Worm (Caenorhabditis elegans) whole organism, young adult: ENCODE measurements around the gene F10G7.9.

Experiments used
- B0035.1 ChIP-seq: sonication (generic microtip); optimal IDR thresholded peaks from 2 replicates; lab custom pipeline; 2016; ENCODE audit warnings: missing genetic modification characterization, mild to moderate bottlenecking, missing compliant biosample characterization, missing genotype, missing genetic modification reagents
- B0336.3 ChIP-seq: fragments of 200-800 bp; sonication (Bioruptor generic); IDR thresholded peaks from 2 replicates; pipeline ENCODE4 v1.3.6; 2022; ENCODE audit warnings: missing genetic modification characterization, missing compliant biosample characterization
- C06A6.2 ChIP-seq: fragments of 200-800 bp; sonication (Bioruptor generic); conservative IDR thresholded peaks from 2 replicates; pipeline ENCODE4 v1.3.6; 2022; ENCODE audit warnings: missing genetic modification characterization, missing compliant biosample characterization
- F23B12.7 ChIP-seq: sonication (generic microtip); optimal IDR thresholded peaks from 2 replicates; lab custom pipeline; 2017; ENCODE audit warnings: missing genetic modification characterization, mild to moderate bottlenecking, missing compliant biosample characterization, antibody characterized with exemption, moderate library complexity; ENCODE audit not compliant: insufficient read depth
- F55B11.4 ChIP-seq: sonication (generic microtip); optimal IDR thresholded peaks from 2 replicates; lab custom pipeline; 2016; ENCODE audit warnings: missing compliant biosample characterization, missing genetic modification characterization, borderline replicate concordance; ENCODE audit not compliant: insufficient read depth
- F57A8.1 ChIP-seq: fragments of 200-800 bp; sonication (Bioruptor generic); optimal IDR thresholded peaks from 2 replicates; lab custom pipeline; 2018; ENCODE audit warnings: mild to moderate bottlenecking, missing genetic modification characterization, moderate library complexity, missing compliant biosample characterization
- K11D2.4 ChIP-seq: fragments of 200-800 bp; sonication (Bioruptor generic); IDR thresholded peaks from 2 replicates; pipeline ENCODE4 v1.3.6; 2022; ENCODE audit warnings: missing genetic modification reagents, missing genetic modification characterization, missing compliant biosample characterization
- Y53G8AR.9 ChIP-seq: fragments of 200-800 bp; sonication (Bioruptor generic); conservative IDR thresholded peaks from 2 replicates; pipeline ENCODE4 v1.3.6; 2022; ENCODE audit warnings: missing genetic modification reagents, missing genetic modification characterization, missing compliant biosample characterization
- ZK185.1 ChIP-seq: sonication (generic microtip); optimal IDR thresholded peaks from 2 replicates; lab custom pipeline; 2016; ENCODE audit warnings: mild to moderate bottlenecking, missing genetic modification characterization, missing compliant biosample characterization; ENCODE audit not compliant: poor library complexity, severe bottlenecking
- attf-5 ChIP-seq: fragments of 200-800 bp; sonication (Bioruptor generic); optimal IDR thresholded peaks from 2 replicates; lab custom pipeline; 2018; ENCODE audit warnings: mild to moderate bottlenecking, missing genetic modification characterization, missing compliant biosample characterization
- ccch-3 ChIP-seq: fragments of 200-800 bp; sonication (Bioruptor generic); optimal IDR thresholded peaks from 2 replicates; lab custom pipeline; 2018; ENCODE audit warnings: mild to moderate bottlenecking, missing genetic modification characterization, missing compliant biosample characterization
- ceh-27 ChIP-seq: fragments of 200-800 bp; sonication (Bioruptor generic); optimal IDR thresholded peaks from 2 replicates; lab custom pipeline; 2018; ENCODE audit warnings: mild to moderate bottlenecking, missing genetic modification characterization, moderate library complexity, missing compliant biosample characterization
- ceh-58 ChIP-seq: fragments of 200-800 bp; sonication (Bioruptor generic); IDR thresholded peaks from 2 replicates; pipeline ENCODE4 v1.3.6; 2022; ENCODE audit warnings: missing genetic modification characterization, missing compliant biosample characterization
- ceh-91 ChIP-seq: fragments of 200-800 bp; sonication (Bioruptor generic); IDR thresholded peaks from 2 replicates; pipeline ENCODE4 v1.3.6; 2022; ENCODE audit warnings: missing genetic modification reagents, missing genetic modification characterization, missing compliant biosample characterization
- die-1 ChIP-seq: sonication (generic microtip); optimal IDR thresholded peaks from 2 replicates; lab custom pipeline; 2016; ENCODE audit warnings: missing genotype, mild to moderate bottlenecking, missing genetic modification characterization, missing compliant biosample characterization
- egl-18 ChIP-seq: fragments of 200-800 bp; sonication (Bioruptor generic); IDR thresholded peaks from 2 replicates; pipeline ENCODE4 v1.3.6; 2022; ENCODE audit warnings: missing genetic modification reagents, missing genetic modification characterization, missing compliant biosample characterization
- egrh-3 ChIP-seq: fragments of 200-800 bp; sonication (Bioruptor generic); IDR thresholded peaks from 2 replicates; pipeline ENCODE4 v1.3.6; 2022; ENCODE audit warnings: missing genetic modification reagents, missing genetic modification characterization, missing compliant biosample characterization
- gei-17 ChIP-seq: fragments of 200-800 bp; sonication (Bioruptor generic); optimal IDR thresholded peaks from 2 replicates; lab custom pipeline; 2018; ENCODE audit warnings: mild to moderate bottlenecking, missing genetic modification characterization, missing compliant biosample characterization
- hlh-12 ChIP-seq: sonication (generic microtip); optimal IDR thresholded peaks from 2 replicates; lab custom pipeline; 2016; ENCODE audit warnings: missing genetic modification characterization, missing compliant biosample characterization
- hmg-1.2 ChIP-seq: fragments of 200-800 bp; sonication (Bioruptor generic); IDR thresholded peaks from 2 replicates; pipeline ENCODE4 v1.3.6; 2022; ENCODE audit warnings: missing genetic modification reagents, missing genetic modification characterization, missing compliant biosample characterization
- hrde-1 ChIP-seq: sonication (generic microtip); optimal IDR thresholded peaks from 2 replicates; lab custom pipeline; 2016; ENCODE audit warnings: missing genetic modification characterization, mild to moderate bottlenecking, missing compliant biosample characterization, moderate library complexity, missing genotype, missing genetic modification reagents, borderline replicate concordance
- hsf-1 ChIP-seq: fragments of 200-800 bp; sonication (Bioruptor generic); IDR thresholded peaks from 2 replicates; pipeline ENCODE4 v1.3.6; 2022; ENCODE audit warnings: missing genetic modification reagents, missing genetic modification characterization, missing compliant biosample characterization
- lag-1 ChIP-seq: fragments of 200-800 bp; sonication (Bioruptor generic); IDR thresholded peaks from 2 replicates; pipeline ENCODE4 v1.3.6; 2022; ENCODE audit warnings: missing genetic modification reagents, missing genetic modification characterization, missing compliant biosample characterization
- lin-26 ChIP-seq: fragments of 200-800 bp; sonication (Bioruptor generic); IDR thresholded peaks from 2 replicates; pipeline ENCODE4 v1.3.6; 2022; ENCODE audit warnings: missing genetic modification reagents, missing genetic modification characterization, missing compliant biosample characterization
- lin-40 ChIP-seq: sonication (generic microtip); optimal IDR thresholded peaks from 2 replicates; lab custom pipeline; 2016; ENCODE audit warnings: missing genetic modification characterization, mild to moderate bottlenecking, missing compliant biosample characterization, missing genotype, missing genetic modification reagents
- lin-54 ChIP-seq: fragments of 200-800 bp; sonication (Bioruptor generic); optimal IDR thresholded peaks from 2 replicates; lab custom pipeline; 2018; ENCODE audit warnings: mild to moderate bottlenecking, missing genetic modification characterization, missing compliant biosample characterization
- madf-6 ChIP-seq: fragments of 200-800 bp; sonication (Bioruptor generic); IDR thresholded peaks from 2 replicates; pipeline ENCODE4 v1.3.6; 2022; ENCODE audit warnings: missing genetic modification reagents, missing genetic modification characterization, missing compliant biosample characterization
- mcd-1 ChIP-seq: fragments of 200-800 bp; sonication (Bioruptor generic); IDR thresholded peaks from 2 replicates; pipeline ENCODE4 v1.3.6; 2022; ENCODE audit warnings: missing genetic modification reagents, missing genetic modification characterization, missing compliant biosample characterization
- mes-4 ChIP-seq: sonication (generic microtip); optimal IDR thresholded peaks from 2 replicates; lab custom pipeline; 2016; ENCODE audit warnings: missing genotype, missing genetic modification characterization, missing compliant biosample characterization
- nhr-27 ChIP-seq: fragments of 200-800 bp; sonication (Bioruptor generic); optimal IDR thresholded peaks from 2 replicates; lab custom pipeline; 2018; ENCODE audit warnings: mild to moderate bottlenecking, missing genetic modification characterization, moderate library complexity, missing compliant biosample characterization
- pbrm-1 ChIP-seq: fragments of 200-800 bp; sonication (Bioruptor generic); IDR thresholded peaks from 2 replicates; pipeline ENCODE4 v1.3.6; 2022; ENCODE audit warnings: missing genetic modification reagents, missing genetic modification characterization, missing compliant biosample characterization
- pha-4 ChIP-seq: fragments of 150-350 bp; sonication (generic microtip); optimal IDR thresholded peaks from 2 replicates; lab custom pipeline; 2014; ENCODE audit warnings: missing biosample characterization, missing genetic modification reagents, missing genetic modification characterization
- rcor-1 ChIP-seq: fragments of 200-800 bp; sonication (Bioruptor generic); IDR thresholded peaks from 2 replicates; pipeline ENCODE4 v1.3.6; 2022; ENCODE audit warnings: missing genetic modification reagents, missing genetic modification characterization, missing compliant biosample characterization
- sdz-38 ChIP-seq: sonication (generic microtip); optimal IDR thresholded peaks from 2 replicates; lab custom pipeline; 2016; ENCODE audit warnings: missing genotype, missing genetic modification characterization, missing compliant biosample characterization
- sea-2 ChIP-seq: fragments of 200-800 bp; sonication (Bioruptor generic); IDR thresholded peaks from 2 replicates; pipeline ENCODE4 v1.3.6; 2022; ENCODE audit warnings: missing genetic modification characterization, missing compliant biosample characterization
- snpc-1.3 ChIP-seq: sonication (generic microtip); optimal IDR thresholded peaks from 2 replicates; lab custom pipeline; 2017; ENCODE audit warnings: missing genetic modification characterization, mild to moderate bottlenecking, missing compliant biosample characterization, antibody characterized with exemption, moderate library complexity, missing genotype, missing genetic modification reagents; ENCODE audit not compliant: insufficient read depth
- unc-130 ChIP-seq: sonication (generic microtip); optimal IDR thresholded peaks from 2 replicates; lab custom pipeline; 2016; ENCODE audit warnings: missing genetic modification reagents, missing genetic modification characterization, missing compliant biosample characterization
- xnd-1 ChIP-seq: sonication (generic microtip); optimal IDR thresholded peaks from 2 replicates; lab custom pipeline; 2016; ENCODE audit warnings: missing genotype, missing genetic modification reagents, missing genetic modification characterization, missing compliant biosample characterization
- zim-3 ChIP-seq: sonication (generic microtip); optimal IDR thresholded peaks from 2 replicates; lab custom pipeline; 2017; ENCODE audit warnings: mild to moderate bottlenecking, missing genetic modification characterization, moderate library complexity, missing compliant biosample characterization
- ztf-18 ChIP-seq: sonication (generic microtip); optimal IDR thresholded peaks from 2 replicates; lab custom pipeline; 2016; ENCODE audit warnings: missing genotype, mild to moderate bottlenecking, missing genetic modification characterization, missing compliant biosample characterization
- ztf-25 ChIP-seq: fragments of 200-800 bp; sonication (Bioruptor generic); IDR thresholded peaks from 2 replicates; pipeline ENCODE4 v1.3.6; 2022; ENCODE audit warnings: missing genetic modification reagents, missing genetic modification characterization, missing compliant biosample characterization
- ztf-28 ChIP-seq: fragments of 200-800 bp; sonication (Bioruptor generic); IDR thresholded peaks from 2 replicates; pipeline ENCODE4 v1.3.6; 2022; ENCODE audit warnings: missing genetic modification reagents, missing genetic modification characterization, missing compliant biosample characterization

The F10G7.9 gene

ce11 chrII:4737348-4737747, 31.1 kb upstream of the F10G7.9 start, which contains the start of gene ctsa-1.1:
Gene ctsa-1.1 (plus strand): TSS chrII:4737648.
- TF ChIP-seq ztf-28 (GFP tag; lab: Robert Waterston, UW): no peak
- 0 out of 2 replicates have a peak, but pooled peaks have one; percentile 33 for TF ChIP-seq hsf-1 (GFP tag; lab: Robert Waterston, UW)

ce11 chrII:4736585-4736984, 30.3 kb upstream of the F10G7.9 start:
- no peak for TF ChIP-seq B0035.1 (tag; lab: Kevin White, UChicago)
- no peak for TF ChIP-seq F23B12.7 (tag; lab: Kevin White, UChicago)
- TF ChIP-seq xnd-1 (tag; lab: Kevin White, UChicago): no peak
- no peak for TF ChIP-seq ZK185.1
- TF ChIP-seq ceh-91: no peak
- TF ChIP-seq gei-17 (GFP tag; lab: Kevin White, UChicago): no peak
- TF ChIP-seq lag-1 (GFP tag; lab: Robert Waterston, UW): no peak
- no peak for TF ChIP-seq mes-4
- TF ChIP-seq ztf-25 (GFP tag; lab: Robert Waterston, UW): no peak
- TF ChIP-seq K11D2.4 (GFP tag; lab: Robert Waterston, UW): no peak
- no peak for TF ChIP-seq C06A6.2 (GFP tag; lab: Robert Waterston, UW)
- no peak for TF ChIP-seq madf-6 (GFP tag; lab: Robert Waterston, UW)
- TF ChIP-seq pha-4: no peak
- TF ChIP-seq ceh-27 (GFP tag; lab: Kevin White, UChicago): no peak
- TF ChIP-seq, all 124 proteins: peak for 0

ce11 chrII:4734477-4734876, 28.2 kb upstream of the F10G7.9 start:
- TF ChIP-seq Y53G8AR.9 (GFP tag; lab: Robert Waterston, UW): no peak
- TF ChIP-seq ZK185.1: no peak
- no peak for TF ChIP-seq attf-5 (GFP tag; lab: Kevin White, UChicago)
- TF ChIP-seq hrde-1 (tag; lab: Kevin White, UChicago): no peak
- TF ChIP-seq F57A8.1 (GFP tag; lab: Kevin White, UChicago): no peak
- TF ChIP-seq die-1: no peak
- no peak for TF ChIP-seq zim-3 (tag; lab: Kevin White, UChicago)
- TF ChIP-seq F55B11.4: no peak
- TF ChIP-seq rcor-1 (GFP tag; lab: Robert Waterston, UW): no peak
- no peak for TF ChIP-seq mcd-1 (GFP tag; lab: Robert Waterston, UW)
- no peak for TF ChIP-seq hmg-1.2 (GFP tag; lab: Robert Waterston, UW)
- TF ChIP-seq lin-40: no peak
- no peak for TF ChIP-seq sea-2 (GFP tag; lab: Robert Waterston, UW)
- TF ChIP-seq egl-18 (GFP tag; lab: Robert Waterston, UW): no peak

ce11 chrII:4733848-4734247, 27.6 kb upstream of the F10G7.9 start, which contains the start of gene F41C3.11:
Gene F41C3.11 (minus strand): TSS chrII:4733948.
- TF ChIP-seq hsf-1 (GFP tag; lab: Robert Waterston, UW) (no peak), snpc-1.3 (tag; lab: Kevin White, UChicago) (no peak), ztf-18 (tag; lab: Kevin White, UChicago) (no peak), Y53G8AR.9 (GFP tag; lab: Robert Waterston, UW) (no peak), sdz-38 (no peak), zim-3 (tag; lab: Kevin White, UChicago) (no peak), ceh-58 (GFP tag; lab: Robert Waterston, UW) (no peak), lin-54 (GFP tag; lab: Kevin White, UChicago) (no peak), hlh-12 (tag; lab: Kevin White, UChicago) (no peak), egrh-3 (GFP tag; lab: Robert Waterston, UW) (no peak), pbrm-1 (GFP tag; lab: Robert Waterston, UW) (no peak), B0336.3 (GFP tag; lab: Robert Waterston, UW) (no peak), lin-26 (no peak), nhr-27 (tag; lab: Kevin White, UChicago) (no peak), gei-17 (GFP tag; lab: Kevin White, UChicago) (no peak), ccch-3 (GFP tag; lab: Kevin White, UChicago) (no peak), unc-130 (no peak), xnd-1 (tag; lab: Kevin White, UChicago) (no peak)
